Worm (Caenorhabditis elegans): ENCODE results near the gene W04G3.5.

W04G3.5 gene

ce11 chrX:11098086-11098485 is 24.6 kb downstream of the W04G3.5 start, which contains the start of gene W02H3.3:
TSS of gene W02H3.3 (minus strand) at chrX:11098186.
- no peak for TF ChIP-seq unc-62 (GFP tag; optimal IDR thresholded peaks at IDR 0.05)

- TF ChIP-seq unc-62 (GFP tag; optimal IDR thresholded peaks at IDR 0.05), result no peak
Measured at ce11 chrX:11103173-11103572, 29.7 kb downstream of the W04G3.5 start.

DNA sequence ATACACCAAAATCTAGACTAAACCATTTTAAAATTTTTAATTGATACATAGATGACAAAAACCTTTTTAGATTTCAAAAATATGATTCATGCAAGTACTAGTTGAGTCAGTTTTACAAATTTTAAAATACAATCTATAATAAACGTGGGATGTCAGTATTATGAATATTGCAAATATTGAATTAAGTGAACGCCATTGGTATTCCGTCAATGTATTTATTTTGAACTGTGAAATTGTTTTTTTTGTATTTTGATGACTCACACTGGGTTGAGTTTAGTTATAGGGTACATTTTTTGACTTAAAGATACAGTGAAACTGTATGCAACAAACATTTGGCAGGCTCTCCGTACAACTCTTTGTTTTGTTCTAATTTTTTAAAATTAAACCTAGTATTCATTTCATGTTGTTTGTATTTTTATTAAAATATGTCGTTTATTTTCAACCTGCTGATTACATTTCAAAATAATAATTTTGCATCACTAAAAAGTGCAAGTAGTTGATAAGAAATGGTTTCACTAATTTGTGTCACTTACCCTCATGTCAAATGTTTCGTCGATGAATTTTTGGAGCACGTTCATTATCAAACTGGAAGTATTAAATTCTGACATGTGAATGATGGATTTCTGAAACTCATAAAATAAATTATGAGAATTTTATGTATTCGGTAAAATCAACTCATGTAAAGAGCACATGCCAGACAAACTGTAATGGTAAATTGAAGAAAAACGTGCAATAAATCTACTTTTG is 31.6 kb downstream of the W04G3.5 start, which contains the start of gene W02H3.1:
W02H3.1 (minus strand) TSS at position 578 of the 747 bp plus-strand sequence.
- no peak for TF ChIP-seq unc-62 (GFP tag; optimal IDR thresholded peaks at IDR 0.05)

- TF ChIP-seq unc-62 (GFP tag; optimal IDR thresholded peaks at IDR 0.05), result no peak
Measured at ce11 chrX:11107076-11107475, 33.6 kb downstream of the W04G3.5 start, which contains the start of gene clc-17. TSS of gene clc-17 (plus strand) at chrX:11107376.

DNA sequence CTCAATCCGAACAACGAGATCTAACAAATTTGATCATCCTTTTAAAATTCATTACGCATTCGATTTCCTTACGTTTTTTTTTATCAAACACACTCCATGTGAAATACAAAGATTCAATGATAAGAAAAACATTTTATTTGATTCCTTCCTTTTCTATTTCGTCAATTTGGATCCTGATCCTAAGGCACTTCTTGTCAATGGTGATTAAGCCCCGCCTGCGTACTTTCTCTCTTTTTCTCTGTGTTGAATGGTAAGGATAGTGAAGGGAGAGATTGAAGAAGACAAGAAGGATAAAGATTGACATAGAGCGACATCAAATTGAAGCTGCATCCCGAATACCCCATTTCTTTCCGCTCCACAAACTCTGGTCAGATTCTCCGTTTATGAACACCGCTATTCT is 35.7 kb downstream of the W04G3.5 start, which contains the start of gene grd-1:
grd-1 (plus strand) TSS at position 241 of the 400 bp plus-strand sequence.
- no peak for TF ChIP-seq unc-62 (GFP tag; optimal IDR thresholded peaks at IDR 0.05)

DNA sequence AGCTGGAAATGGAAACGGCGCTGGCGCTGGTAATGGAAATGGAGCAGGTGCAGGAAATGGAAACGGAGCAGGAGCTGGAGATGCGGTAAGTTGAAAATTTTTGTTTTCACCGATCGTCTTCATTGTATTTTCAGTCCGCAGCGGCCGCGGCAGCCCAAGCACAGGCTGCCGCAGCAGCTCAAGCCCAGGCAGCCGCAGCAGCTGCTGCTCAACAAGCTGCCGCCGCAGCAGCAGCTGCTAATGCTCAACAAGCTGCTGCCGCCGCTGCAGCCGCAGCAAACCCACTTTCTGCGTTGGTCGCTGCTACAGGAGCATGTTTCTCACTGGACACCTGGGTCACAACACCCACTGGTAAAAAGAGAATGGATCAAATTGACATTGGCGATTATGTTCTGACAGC is 41.0 kb downstream of the W04G3.5 start:
- no peak for TF ChIP-seq unc-62 (GFP tag; optimal IDR thresholded peaks at IDR 0.05)

ce11 chrX:11116723-11117122 is 43.3 kb downstream of the W04G3.5 start, which contains the start of gene nlp-66:
TSS of gene nlp-66 (minus strand) at chrX:11116823.
- no peak for TF ChIP-seq unc-62 (GFP tag; optimal IDR thresholded peaks at IDR 0.05)

- TF ChIP-seq unc-62 (GFP tag; optimal IDR thresholded peaks at IDR 0.05), result no peak
Measured at ce11 chrX:11120808-11121207, 47.4 kb downstream of the W04G3.5 start, which contains the start of gene R08B4.3. TSS of gene R08B4.3 (minus strand) at chrX:11121005.

- no peak for TF ChIP-seq unc-62 (GFP tag; optimal IDR thresholded peaks at IDR 0.05)
Measured at ce11 chrX:11122412-11122811, 49.0 kb downstream of the W04G3.5 start.

DNA sequence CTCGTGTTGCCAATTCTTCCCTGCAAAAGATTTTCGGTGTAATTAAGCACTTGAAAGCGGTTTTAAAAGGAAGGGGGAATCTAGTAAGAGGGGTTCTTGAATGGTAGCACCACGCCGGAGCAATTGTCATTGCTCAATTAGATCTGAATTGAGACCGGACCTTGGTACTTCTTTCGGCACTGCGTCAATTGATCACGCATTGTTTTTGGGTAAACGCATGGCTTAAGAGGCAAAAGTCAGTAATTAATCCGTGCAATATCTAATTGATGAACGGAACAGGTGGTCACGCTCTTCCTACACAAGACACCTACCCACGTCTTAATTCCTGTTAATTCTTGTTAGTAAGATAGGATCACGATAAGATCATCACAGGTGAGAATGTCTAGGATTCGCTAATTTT is 50.5 kb downstream of the W04G3.5 start:
- no peak for TF ChIP-seq unc-62 (GFP tag; optimal IDR thresholded peaks at IDR 0.05)

DNA sequence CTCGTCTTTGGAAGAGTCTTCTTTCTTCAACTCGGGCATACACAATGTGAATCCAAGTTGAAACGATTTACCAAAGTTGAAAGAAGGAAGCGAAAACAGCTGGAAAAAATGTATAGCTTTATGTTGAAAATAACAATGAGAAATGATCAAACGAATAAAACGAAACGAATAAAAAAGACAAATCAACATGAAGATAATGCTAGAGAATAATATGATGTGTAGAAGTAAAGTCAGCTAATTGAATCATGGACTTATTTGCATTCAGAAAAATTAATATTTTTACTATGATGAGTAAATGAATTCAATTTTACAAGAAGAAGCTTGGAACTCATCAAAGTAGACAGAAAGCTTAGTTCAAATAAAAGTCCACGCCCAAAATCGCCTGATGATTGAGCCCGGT is 52.1 kb downstream of the W04G3.5 start, which contains the start of gene alr-1:
alr-1 (minus strand) TSS at position 101 of the 400 bp plus-strand sequence.
- TF ChIP-seq unc-62 (GFP tag; optimal IDR thresholded peaks at IDR 0.05), result no peak

All from whole organism, dauer.